Worm (Caenorhabditis elegans) whole organism, L3 larva: ENCODE measurements around the gene F44E7.7.

ENCODE experiments used
- nhr-12 ChIP-seq: fragments of 150-350 bp; optimal IDR thresholded peaks from 2 replicates; lab custom pipeline; 2014; ENCODE audit warnings: missing biosample characterization, missing genetic modification characterization
- nhr-77 ChIP-seq: fragments of 150-350 bp; optimal IDR thresholded peaks from 2 replicates; lab custom pipeline; 2014; ENCODE audit warnings: missing biosample characterization, missing genetic modification characterization
- unc-62 ChIP-seq: fragments of 150-350 bp; sonication (generic microtip); optimal IDR thresholded peaks from 4 replicates; lab custom pipeline; 2014; ENCODE audit warnings: missing biosample characterization, missing genetic modification reagents, missing genetic modification characterization

DNA sequence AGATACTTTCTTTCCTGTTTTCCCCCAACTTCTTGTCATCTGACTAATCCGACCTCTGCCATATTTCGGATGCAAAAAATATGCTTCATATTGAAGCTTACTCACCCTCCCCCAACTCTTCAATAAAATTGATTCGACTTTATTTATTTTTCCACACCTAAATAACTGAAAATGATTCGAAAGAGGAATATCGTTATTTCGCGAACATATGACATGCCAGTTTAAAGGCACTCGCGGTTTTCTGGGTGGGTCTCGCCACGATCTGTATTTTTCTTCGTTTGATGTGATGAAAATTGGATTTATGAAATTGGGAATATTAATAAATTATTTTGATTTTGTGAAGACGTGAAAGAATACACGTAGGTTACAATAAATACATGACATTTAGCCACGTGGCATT, 13.6 kb downstream of the F44E7.7 start, which contains the start of gene F44E7.3:
- TF ChIP-seq nhr-77 (tag; lab: Kevin White, UChicago) = no peak
- TF ChIP-seq nhr-12 = no peak
- TF ChIP-seq unc-62 = no peak
